Worm (Caenorhabditis elegans): ENCODE results near the gene Y51H7C.3.

Gene Y51H7C.3

DNA sequence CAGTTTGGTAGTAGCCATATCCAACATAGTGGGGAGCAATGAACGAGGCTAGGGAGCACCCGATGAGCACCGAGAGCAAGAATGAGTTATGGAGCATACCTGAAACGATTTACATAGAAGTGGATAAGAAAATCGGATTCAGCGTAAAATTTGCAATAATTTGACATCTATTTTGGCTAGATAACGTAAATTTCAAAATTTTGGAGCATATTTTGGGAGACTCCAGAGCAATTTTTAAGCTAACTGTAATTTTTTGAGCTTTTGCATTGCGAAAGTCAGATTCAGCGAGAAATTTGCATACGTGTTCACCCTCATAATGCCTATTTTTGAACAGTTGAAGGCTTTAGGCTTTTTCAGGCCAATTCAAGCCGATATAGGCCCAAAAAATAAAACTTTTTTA is 28.2 kb downstream of the Y51H7C.3 start, which contains the start of gene Y51H7C.13:
Gene Y51H7C.13 (minus strand): TSS at position 101 of the 400 bp plus-strand sequence.
- TF ChIP-seq nhr-48 (tag; optimal IDR thresholded peaks at IDR 0.05) (no peak), jun-1 (tag; optimal IDR thresholded peaks at IDR 0.05) (no peak), lir-3 (tag; optimal IDR thresholded peaks at IDR 0.05) (no peak), lin-38 (GFP tag; IDR thresholded peaks at IDR 0.05) (no peak), tag-97 (GFP tag; IDR thresholded peaks at IDR 0.05) (no peak), ZK337.2 (GFP tag; IDR thresholded peaks at IDR 0.05) (no peak), nhr-76 (tag; optimal IDR thresholded peaks at IDR 0.05) (no peak), hlh-11 (tag; optimal IDR thresholded peaks at IDR 0.05) (no peak), daf-12 (tag; optimal IDR thresholded peaks at IDR 0.05) (no peak), rbr-2 (tag; optimal IDR thresholded peaks at IDR 0.05) (no peak), attf-4 (tag; optimal IDR thresholded peaks at IDR 0.05) (no peak), nhr-41 (GFP tag; IDR thresholded peaks at IDR 0.05) (no peak), ctbp-1 (GFP tag; IDR thresholded peaks at IDR 0.05) (no peak), F49E8.2 (tag; optimal IDR thresholded peaks at IDR 0.05; ENCODE audit: borderline replicate concordance) (no peak)

DNA sequence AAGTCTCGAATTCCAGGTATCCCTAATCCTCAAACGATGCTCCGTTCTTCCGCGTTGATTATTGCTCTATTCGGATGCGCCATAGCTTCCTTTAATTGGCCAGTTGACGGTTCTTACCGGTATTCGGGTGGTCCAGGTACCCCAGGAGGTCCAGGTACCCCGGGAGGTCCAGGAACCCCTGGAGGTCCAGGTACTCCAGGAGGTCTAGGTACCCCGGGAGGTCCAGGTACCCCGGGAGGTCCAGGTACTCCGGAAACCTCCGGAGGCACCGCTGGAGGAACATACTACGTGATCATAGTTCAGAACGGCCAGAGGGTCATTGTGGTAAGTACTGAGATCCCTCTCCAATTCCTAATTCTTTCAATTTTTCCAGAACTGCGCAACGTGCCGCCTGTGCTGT is 29.4 kb downstream of the Y51H7C.3 start, which contains the start of gene Y51H7C.1:
Gene Y51H7C.1 (plus strand): TSS at position 17 of the 400 bp plus-strand sequence.
- TF ChIP-seq set-16 (GFP tag; IDR thresholded peaks at IDR 0.05) = peak; percentile 93

DNA sequence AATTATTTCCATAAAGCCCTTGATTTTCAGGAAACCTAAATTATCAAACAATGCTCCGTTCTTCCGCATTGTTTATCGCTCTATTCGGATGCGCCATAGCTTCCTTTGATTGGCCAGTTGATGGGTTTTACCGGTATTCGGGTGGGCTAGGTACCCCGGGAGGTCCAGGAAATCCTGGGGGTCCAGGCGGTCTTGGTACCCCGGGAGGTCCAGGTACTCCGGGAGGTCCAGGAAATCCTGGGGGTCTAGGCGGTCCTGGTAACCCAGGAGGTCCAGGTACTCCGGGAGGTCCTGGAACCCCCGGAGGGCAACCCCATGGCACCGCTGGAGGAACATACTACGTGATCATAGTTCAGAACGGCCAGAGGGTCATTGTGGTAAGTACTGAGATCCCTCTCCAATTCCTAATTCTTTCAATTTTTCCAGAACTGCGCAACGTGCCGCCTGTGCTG is 32.3 kb downstream of the Y51H7C.3 start, which contains the start of gene H17B01.2:
Gene H17B01.2 (plus strand): TSS at position 51 of the 452 bp plus-strand sequence.
- 0 out of 2 replicates have a peak, but pooled peaks have one; percentile 24 for TF ChIP-seq tra-1 (GFP tag; IDR thresholded peaks at IDR 0.05)
- peak; percentile 94 for TF ChIP-seq set-16 (GFP tag; IDR thresholded peaks at IDR 0.05)
- TF ChIP-seq aha-1 (tag) = peak; percentile 44
- TF ChIP-seq F10B5.3 (tag; optimal IDR thresholded peaks at IDR 0.05) = no peak
- TF ChIP-seq fos-1 (tag; optimal IDR thresholded peaks at IDR 0.05) = no peak
- TF ChIP-seq D1046.2 (GFP tag; IDR thresholded peaks at IDR 0.05) = 0 out of 2 replicates have a peak, but pooled peaks have one; percentile 22
- TF ChIP-seq Y48G9A.11 (GFP tag; IDR thresholded peaks at IDR 0.05) = no peak

DNA sequence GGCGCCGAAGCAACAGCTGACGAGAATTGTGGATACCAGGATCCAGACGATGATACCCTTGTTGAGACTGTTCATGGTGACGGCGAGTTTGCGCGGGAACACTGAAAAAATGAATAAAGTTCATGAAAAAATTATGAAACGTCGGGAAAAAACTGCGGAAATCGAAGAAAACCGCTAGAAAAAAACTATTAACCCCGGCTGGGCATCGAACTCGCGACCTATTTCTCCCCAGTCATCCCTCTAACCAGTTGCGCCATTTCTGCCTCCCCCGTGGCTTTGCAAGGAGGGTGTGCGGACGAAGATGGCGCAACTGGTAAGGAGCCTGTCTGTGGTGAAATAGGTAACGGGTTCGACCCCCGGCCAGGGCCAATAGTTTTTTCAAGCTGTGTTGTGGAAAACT is 35.2 kb downstream of the Y51H7C.3 start, which contains the start of gene H17B01.5:
Gene H17B01.5 (minus strand): TSS at position 101 of the 400 bp plus-strand sequence.
- TF ChIP-seq set-16 (GFP tag; IDR thresholded peaks at IDR 0.05) (peak; percentile 29; the same call in 1 of the 2 replicates), jun-1 (tag; optimal IDR thresholded peaks at IDR 0.05) (no peak), lin-29 (GFP tag; IDR thresholded peaks at IDR 0.05) (no peak)

DNA sequence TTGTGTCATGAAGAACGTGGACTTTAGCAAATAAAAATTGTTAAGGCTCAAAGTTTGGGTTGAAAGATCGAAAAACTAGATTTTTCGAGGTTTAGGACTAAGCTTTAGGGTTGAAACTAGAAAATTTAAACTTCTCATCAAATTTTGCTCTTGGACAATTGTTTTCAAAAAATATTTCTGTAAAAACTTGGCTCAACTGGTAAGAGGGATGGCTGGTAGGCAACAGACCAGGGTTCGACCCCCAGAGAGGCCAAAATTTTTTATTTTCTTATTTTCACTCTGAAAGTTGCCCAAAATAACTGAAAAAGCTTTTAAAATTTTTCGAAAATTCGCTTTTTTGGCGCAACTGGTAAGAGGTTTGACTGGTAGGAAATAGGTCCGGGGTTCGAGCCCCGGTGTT is 36.5 kb downstream of the Y51H7C.3 start:
- TF ChIP-seq egl-43 (GFP tag; IDR thresholded peaks at IDR 0.05) (no peak), jun-1 (tag; optimal IDR thresholded peaks at IDR 0.05) (no peak), F49E8.2 (tag; optimal IDR thresholded peaks at IDR 0.05; ENCODE audit: borderline replicate concordance) (no peak), pha-4 (GFP tag; IDR thresholded peaks at IDR 0.05) (no peak), pha-4 (tag; optimal IDR thresholded peaks at IDR 0.05) (no peak)

DNA sequence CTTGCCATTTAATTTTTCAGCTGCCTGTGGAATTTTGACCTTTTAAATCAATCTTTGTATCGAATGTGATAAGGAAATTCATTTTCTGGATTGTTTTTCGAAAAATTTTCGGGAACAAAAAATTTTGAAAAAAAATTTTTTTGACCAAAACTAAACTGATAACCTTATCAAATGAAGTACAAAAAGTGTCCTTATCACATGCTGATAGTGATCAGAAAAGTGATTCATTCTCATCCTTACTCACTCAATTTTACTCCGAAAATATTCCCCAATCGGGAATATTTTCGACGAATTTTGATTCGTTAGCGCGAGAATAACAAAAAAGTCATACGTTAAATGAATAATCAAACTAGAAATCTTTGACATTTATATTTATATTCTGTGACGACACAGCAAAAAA is 37.0 kb downstream of the Y51H7C.3 start:
- TF ChIP-seq dve-1 (tag; optimal IDR thresholded peaks at IDR 0.05; ENCODE audit: insufficient read depth) (no peak), dmd-6 (GFP tag; IDR thresholded peaks at IDR 0.05) (peak; percentile 61; the same call in 1 of the 2 replicates), pqm-1 (tag; optimal IDR thresholded peaks at IDR 0.05) (no peak), unc-62 (GFP tag; optimal IDR thresholded peaks at IDR 0.05 in 1 of 2) (no peak), unc-62 (tag; optimal IDR thresholded peaks at IDR 0.05) (no peak), nhr-28 (tag; optimal IDR thresholded peaks at IDR 0.05) (peak; percentile 13), lir-3 (tag; optimal IDR thresholded peaks at IDR 0.05) (no peak), zip-2 (tag; optimal IDR thresholded peaks at IDR 0.05) (no peak)
